Fruit fly (Drosophila melanogaster): Measurements from ENCODE around the gene CG13625.

The CG13625 gene

DNA sequence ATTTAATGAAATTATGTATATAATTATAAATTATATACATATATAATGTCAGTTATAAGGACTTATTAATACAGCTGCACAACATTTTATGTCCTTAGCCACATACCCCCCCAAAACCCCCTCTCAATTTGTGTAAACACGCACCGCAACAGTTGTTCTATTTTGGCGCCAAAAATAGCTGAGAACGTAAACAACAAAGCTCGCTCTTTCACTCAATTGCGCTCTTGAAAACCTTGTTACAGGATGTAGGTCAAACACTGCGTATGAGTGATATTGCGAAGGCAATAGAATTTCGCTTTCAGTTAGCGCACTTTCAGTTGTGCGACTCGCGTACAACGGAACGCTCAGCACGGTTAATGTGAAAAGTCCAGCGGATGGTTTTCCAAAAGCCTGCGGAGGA is 40.6 kb downstream of the CG13625 start, which contains the start of gene Esyt2 (continued):
- TF ChIP-seq CG1603 (tag; optimal IDR thresholded peaks at IDR 0.05) (no peak), CG9932 (GFP tag; IDR thresholded peaks at IDR 0.05) (peak; percentile 78), CG32532 (GFP tag; IDR thresholded peaks at IDR 0.05) (peak; percentile 74), onecut (GFP tag; IDR thresholded peaks at IDR 0.05) (no peak), CG7357 (GFP tag; IDR thresholded peaks at IDR 0.05) (no peak), slbo (GFP tag; IDR thresholded peaks at IDR 0.05) (peak; percentile 77), CG3847 (GFP tag; IDR thresholded peaks at IDR 0.05) (peak; percentile 14; the same call in 1 of the 2 replicates), CG8924 (tag; optimal IDR thresholded peaks at IDR 0.05) (peak; percentile 23), sima (GFP tag; optimal IDR thresholded peaks at IDR 0.05) (no peak), CG15011 (GFP tag; optimal IDR thresholded peaks at IDR 0.05) (peak; percentile 17), Meics (GFP tag; optimal IDR thresholded peaks at IDR 0.05) (peak; percentile 73), E2f2 (GFP tag; IDR thresholded peaks at IDR 0.05) (no peak), mam (GFP tag; optimal IDR thresholded peaks at IDR 0.05) (peak; percentile 10), CoRest (tag; optimal IDR thresholded peaks at IDR 0.05) (peak; percentile 0), D (optimal IDR thresholded peaks at IDR 0.05) (no peak), D (GFP tag; optimal IDR thresholded peaks at IDR 0.05) (no peak), Hr51 (GFP tag; optimal IDR thresholded peaks at IDR 0.05) (peak in 1 of 2 experiments; percentile 57), HmgD (GFP tag; optimal IDR thresholded peaks at IDR 0.05) (no peak), CrebB (tag; optimal IDR thresholded peaks at IDR 0.05) (no peak), fd3F (GFP tag; optimal IDR thresholded peaks at IDR 0.05) (peak; percentile 4), pb (GFP tag; optimal IDR thresholded peaks at IDR 0.05) (no peak), Optix (GFP tag; IDR thresholded peaks at IDR 0.05) (0 out of 3 replicates have a peak, but pooled peaks have one; percentile 30), bab2 (GFP tag; optimal IDR thresholded peaks at IDR 0.05) (no peak), CG3163 (GFP tag; optimal IDR thresholded peaks at IDR 0.05) (no peak), CG9727 (GFP tag; optimal IDR thresholded peaks at IDR 0.05) (peak; percentile 27), pnt (GFP tag; optimal IDR thresholded peaks at IDR 0.05) (no peak), prd (optimal IDR thresholded peaks at IDR 0.05) (no peak), prd (GFP tag; IDR thresholded peaks at IDR 0.05) (peak; percentile 27; the same call in 1 of the 3 replicates), run (tag; optimal IDR thresholded peaks at IDR 0.05) (peak; percentile 52), CG30403 (GFP tag; optimal IDR thresholded peaks at IDR 0.05) (peak; percentile 21), ac (GFP tag; optimal IDR thresholded peaks at IDR 0.05) (no peak), Dbx (GFP tag; IDR thresholded peaks at IDR 0.05) (peak; percentile 37; the same call in 1 of the 3 replicates), fd96Cb (tag; optimal IDR thresholded peaks at IDR 0.05) (peak; percentile 3), CG32772 (GFP tag; IDR thresholded peaks at IDR 0.05) (peak; percentile 31; the same call in 1 of the 2 replicates), Gug (GFP tag; IDR thresholded peaks at IDR 0.05) (peak; percentile 66; the same call in 2 of the 4 replicates), CG12155 (GFP tag; optimal IDR thresholded peaks at IDR 0.05) (peak; percentile 1), B-H2 (GFP tag; optimal IDR thresholded peaks at IDR 0.05) (peak; percentile 5), caup (GFP tag; optimal IDR thresholded peaks at IDR 0.05; ENCODE audit: severe bottlenecking) (peak; percentile 16), CG17359 (tag; optimal IDR thresholded peaks at IDR 0.05) (peak; percentile 56), pan (optimal IDR thresholded peaks at IDR 0.05) (no peak), pan (GFP tag; optimal IDR thresholded peaks at IDR 0.05 in 1 of 2, IDR thresholded peaks at IDR 0.05 in 1 of 2) (peak in 1 of 2 experiments; percentile 55), CG31441 (GFP tag; IDR thresholded peaks at IDR 0.05) (0 out of 2 replicates have a peak, but pooled peaks have one; percentile 20), sob (GFP tag; IDR thresholded peaks at IDR 0.05) (peak; percentile 37; the same call in 1 of the 2 replicates), tio (GFP tag; optimal IDR thresholded peaks at IDR 0.05) (peak; percentile 20), Fer3 (tag; optimal IDR thresholded peaks at IDR 0.05) (peak; percentile 56), ranshi (GFP tag; IDR thresholded peaks at IDR 0.05) (peak; percentile 48; the same call in 1 of the 2 replicates), CG16815 (GFP tag; optimal IDR thresholded peaks at IDR 0.05) (peak; percentile 43), CG42726 (GFP tag; IDR thresholded peaks at IDR 0.05; ENCODE audit: partially characterized antibody) (no peak), CG14965 (GFP tag; optimal IDR thresholded peaks at IDR 0.05; ENCODE audit: borderline replicate concordance) (no peak), dmrt11E (tag; optimal IDR thresholded peaks at IDR 0.05) (no peak), CG6254 (GFP tag; optimal IDR thresholded peaks at IDR 0.05) (no peak)

Data from whole organism, embryonic.